Fruit fly (Drosophila melanogaster): ENCODE data around the gene CG11594.

The CG11594 gene

dm6 chr3L:4040247-4040925 lies 14.6 kb upstream of the CG11594 start, which contains the start of the genes CG11593 and Rcd5 (continued):
- TF ChIP-seq CG8944 (GFP tag; optimal IDR thresholded peaks at IDR 0.05) (peak; percentile 6), CG6175 (GFP tag; IDR thresholded peaks at IDR 0.05) (peak; percentile 70; the same call in 2 of the 3 replicates), ab (GFP tag; optimal IDR thresholded peaks at IDR 0.05) (no peak), chm (GFP tag; IDR thresholded peaks at IDR 0.05) (no peak), HmgD (GFP tag; optimal IDR thresholded peaks at IDR 0.05) (no peak), CG10147 (GFP tag; optimal IDR thresholded peaks at IDR 0.05) (no peak), pan (optimal IDR thresholded peaks at IDR 0.05) (no peak), pan (GFP tag; optimal IDR thresholded peaks at IDR 0.05 in 1 of 2, IDR thresholded peaks at IDR 0.05 in 1 of 2) (peak in 1 of 2 experiments; percentile 81), slbo (GFP tag; IDR thresholded peaks at IDR 0.05) (peak; percentile 94), Ssrp (tag; optimal IDR thresholded peaks at IDR 0.05) (peak; percentile 62), Atf6 (GFP tag; IDR thresholded peaks at IDR 0.05) (peak; percentile 62), CG17829 (tag; optimal IDR thresholded peaks at IDR 0.05) (peak; percentile 79), HLH54F (GFP tag; optimal IDR thresholded peaks at IDR 0.05) (peak; percentile 20), CG10462 (GFP tag; optimal IDR thresholded peaks at IDR 0.05) (no peak), CG13775 (GFP tag; optimal IDR thresholded peaks at IDR 0.05) (peak; percentile 84), CG8924 (tag; optimal IDR thresholded peaks at IDR 0.05) (peak; percentile 61), Xbp1 (GFP tag; optimal IDR thresholded peaks at IDR 0.05) (peak; percentile 78), CG14667 (GFP tag; IDR thresholded peaks at IDR 0.05) (peak; percentile 83), CG13123 (GFP tag; optimal IDR thresholded peaks at IDR 0.05) (peak; percentile 25), caup (GFP tag; optimal IDR thresholded peaks at IDR 0.05; ENCODE audit: severe bottlenecking) (peak; percentile 64), toy (GFP tag; IDR thresholded peaks at IDR 0.05) (peak; percentile 60; the same call in 1 of the 2 replicates), Stat92E (GFP tag; optimal IDR thresholded peaks at IDR 0.05) (no peak), MBD-R2 (GFP tag; IDR thresholded peaks at IDR 0.05) (peak; percentile 86), CG11696 (GFP tag; IDR thresholded peaks at IDR 0.05) (no peak), Neu2 (GFP tag; optimal IDR thresholded peaks at IDR 0.05; ENCODE audit: borderline replicate concordance) (no peak), tin (GFP tag; optimal IDR thresholded peaks at IDR 0.05) (peak; percentile 61), CG17186 (GFP tag; optimal IDR thresholded peaks at IDR 0.05) (peak; percentile 69), TFAM (GFP tag; optimal IDR thresholded peaks at IDR 0.05) (no peak), crp (GFP tag; optimal IDR thresholded peaks at IDR 0.05) (peak in 1 of 2 experiments; percentile 66), nom (GFP tag; optimal IDR thresholded peaks at IDR 0.05) (no peak), fd64A (GFP tag; optimal IDR thresholded peaks at IDR 0.05) (no peak), dysf (GFP tag; IDR thresholded peaks at IDR 0.05) (peak; percentile 83), CG17802 (tag; optimal IDR thresholded peaks at IDR 0.05) (peak; percentile 37), Hr39 (optimal IDR thresholded peaks at IDR 0.05) (no peak), Fer2 (tag; optimal IDR thresholded peaks at IDR 0.05) (peak; percentile 24), tx (GFP tag; optimal IDR thresholded peaks at IDR 0.05) (no peak), az2 (GFP tag; optimal IDR thresholded peaks at IDR 0.05) (peak; percentile 57), cg (GFP tag; optimal IDR thresholded peaks at IDR 0.05) (peak; percentile 72), Dip3 (GFP tag; optimal IDR thresholded peaks at IDR 0.05) (peak; percentile 27), Optix (GFP tag; IDR thresholded peaks at IDR 0.05) (peak; percentile 76), PHDP (tag; optimal IDR thresholded peaks at IDR 0.05) (no peak), emc (GFP tag; optimal IDR thresholded peaks at IDR 0.05) (no peak), CG12942 (GFP tag; optimal IDR thresholded peaks at IDR 0.05) (peak; percentile 75), CG11247 (GFP tag; IDR thresholded peaks at IDR 0.05) (peak; percentile 78), CG18599 (GFP tag; optimal IDR thresholded peaks at IDR 0.05) (peak; percentile 53), crc (GFP tag; optimal IDR thresholded peaks at IDR 0.05) (no peak), prd (optimal IDR thresholded peaks at IDR 0.05) (no peak), prd (GFP tag; IDR thresholded peaks at IDR 0.05) (peak; percentile 92), CG18619 (GFP tag; optimal IDR thresholded peaks at IDR 0.05) (peak; percentile 64), sug (tag; optimal IDR thresholded peaks at IDR 0.05) (no peak)

All from whole organism, embryonic.